Worm (Caenorhabditis elegans) whole organism, mixed stage, embryonic: Measurements from ENCODE around the gene cst-1.
"Not testable (repeated sequence)": the region's sequence is repeated elsewhere in the genome, so short reads cannot be mapped to it uniquely, and the experiment has no call there.

Source experiments
- M03D4.4 ChIP-seq: sonication (generic microtip); optimal IDR thresholded peaks from 2 replicates; lab custom pipeline; 2017; ENCODE audit warnings: mild to moderate bottlenecking, missing genetic modification characterization, missing compliant biosample characterization
- bed-3 ChIP-seq: fragments of 200-800 bp; sonication (Bioruptor generic); optimal IDR thresholded peaks from 3 replicates; lab custom pipeline; 2018; ENCODE audit warnings: mild to moderate bottlenecking, missing genetic modification characterization, moderate library complexity, missing compliant biosample characterization
- blmp-1 ChIP-seq: fragments of 150-350 bp; optimal IDR thresholded peaks from 2 replicates; lab custom pipeline; 2014; ENCODE audit warnings: missing biosample characterization, missing genetic modification characterization
- ceh-39 ChIP-seq: fragments of 150-350 bp; optimal IDR thresholded peaks from 2 replicates; lab custom pipeline; 2014; ENCODE audit warnings: missing biosample characterization, missing genetic modification characterization
- ceh-43 ChIP-seq: fragments of 200-800 bp; sonication (Bioruptor generic); optimal IDR thresholded peaks from 2 replicates; lab custom pipeline; 2018; ENCODE audit warnings: mild to moderate bottlenecking, missing genetic modification characterization, moderate library complexity, missing compliant biosample characterization
- ceh-83 ChIP-seq: fragments of 200-800 bp; sonication (Bioruptor generic); optimal IDR thresholded peaks from 2 replicates; lab custom pipeline; 2018; ENCODE audit warnings: mild to moderate bottlenecking, missing genetic modification characterization, missing compliant biosample characterization
- ces-1 ChIP-seq: fragments of 150-350 bp; optimal IDR thresholded peaks from 2 replicates; lab custom pipeline; 2014; ENCODE audit warnings: missing biosample characterization, missing genetic modification reagents, missing genetic modification characterization
- cnd-1 ChIP-seq: fragments of 200-800 bp; sonication (Bioruptor generic); optimal IDR thresholded peaks from 2 replicates; lab custom pipeline; 2018; ENCODE audit warnings: mild to moderate bottlenecking, missing genetic modification characterization, missing compliant biosample characterization
- drap-1 ChIP-seq: fragments of 200-800 bp; sonication (Bioruptor generic); optimal IDR thresholded peaks from 3 replicates; lab custom pipeline; 2018; ENCODE audit warnings: mild to moderate bottlenecking, missing genetic modification characterization, missing compliant biosample characterization
- elt-1 ChIP-seq: sonication (generic microtip); optimal IDR thresholded peaks from 2 replicates; lab custom pipeline; 2017; ENCODE audit warnings: missing genetic modification characterization, mild to moderate bottlenecking, missing compliant biosample characterization, antibody characterized with exemption, moderate library complexity, borderline replicate concordance; ENCODE audit not compliant: insufficient read depth
- elt-3 ChIP-seq: fragments of 150-350 bp; optimal IDR thresholded peaks from 2 replicates; lab custom pipeline; 2014; ENCODE audit warnings: missing biosample characterization, missing genetic modification characterization
- flh-1 ChIP-seq: fragments of 200-800 bp; sonication (Bioruptor generic); optimal IDR thresholded peaks from 2 replicates; lab custom pipeline; 2018; ENCODE audit warnings: mild to moderate bottlenecking, missing genetic modification characterization, moderate library complexity, missing compliant biosample characterization
- ham-2 ChIP-seq: fragments of 200-800 bp; sonication (Bioruptor generic); optimal IDR thresholded peaks from 2 replicates; lab custom pipeline; 2018; ENCODE audit warnings: mild to moderate bottlenecking, missing genetic modification characterization, missing compliant biosample characterization
- hlh-1 ChIP-seq: fragments of 150-350 bp; optimal IDR thresholded peaks from 2 replicates; lab custom pipeline; 2014; ENCODE audit warnings: missing biosample characterization, missing genetic modification reagents, missing genetic modification characterization
- lin-13 ChIP-seq: fragments of 150-350 bp; optimal IDR thresholded peaks from 2 replicates; lab custom pipeline; 2014; ENCODE audit warnings: missing biosample characterization, missing genetic modification characterization
- lin-32 ChIP-seq: fragments of 200-800 bp; sonication (Bioruptor generic); optimal IDR thresholded peaks from 2 replicates; lab custom pipeline; 2018; ENCODE audit warnings: mild to moderate bottlenecking, missing genetic modification characterization, missing compliant biosample characterization
- lsy-2 ChIP-seq: fragments of 150-350 bp; optimal IDR thresholded peaks from 2 replicates; lab custom pipeline; 2014; ENCODE audit warnings: missing biosample characterization, missing genetic modification characterization
- mab-5 ChIP-seq: fragments of 150-350 bp; optimal IDR thresholded peaks from 2 replicates; lab custom pipeline; 2014; ENCODE audit warnings: missing biosample characterization, missing genetic modification characterization
- mep-1 ChIP-seq: fragments of 150-350 bp; optimal IDR thresholded peaks from 2 replicates; lab custom pipeline; 2017; ENCODE audit warnings: missing biosample characterization, missing genetic modification reagents, missing genetic modification characterization, inconsistent platforms
- mls-2 ChIP-seq: sonication (generic microtip); optimal IDR thresholded peaks from 2 replicates; lab custom pipeline; 2016; ENCODE audit warnings: mild to moderate bottlenecking, missing genetic modification characterization, moderate library complexity, missing compliant biosample characterization
- nhr-12 ChIP-seq: fragments of 150-350 bp; optimal IDR thresholded peaks from 2 replicates; lab custom pipeline; 2014; ENCODE audit warnings: missing biosample characterization, missing genetic modification characterization
- nhr-2 ChIP-seq: fragments of 150-350 bp; optimal IDR thresholded peaks from 2 replicates; lab custom pipeline; 2014; ENCODE audit warnings: missing biosample characterization, missing genetic modification characterization
- nhr-237 ChIP-seq: fragments of 150-350 bp; optimal IDR thresholded peaks from 2 replicates; lab custom pipeline; 2014; ENCODE audit warnings: missing biosample characterization, missing genetic modification characterization
- nhr-28 ChIP-seq: fragments of 150-350 bp; optimal IDR thresholded peaks from 2 replicates; lab custom pipeline; 2014; ENCODE audit warnings: missing biosample characterization, missing genetic modification characterization
- nhr-76 ChIP-seq: sonication (generic microtip); optimal IDR thresholded peaks from 2 replicates; lab custom pipeline; 2017; ENCODE audit warnings: missing biosample characterization, missing genetic modification characterization
- pha-4 ChIP-seq: fragments of 150-350 bp; optimal IDR thresholded peaks from 2 replicates; lab custom pipeline; 2018; ENCODE audit warnings: missing biosample characterization, missing genetic modification reagents, missing genetic modification characterization
- sem-2 ChIP-seq: fragments of 200-800 bp; sonication (Bioruptor generic); optimal IDR thresholded peaks from 2 replicates; lab custom pipeline; 2018; ENCODE audit warnings: mild to moderate bottlenecking, missing genetic modification characterization, missing compliant biosample characterization
- snpc-4 ChIP-seq: fragments of 150-350 bp; optimal IDR thresholded peaks from 2 replicates; lab custom pipeline; 2014; ENCODE audit warnings: missing biosample characterization, missing genetic modification characterization
- sptf-1 ChIP-seq: sonication (generic microtip); optimal IDR thresholded peaks from 2 replicates; lab custom pipeline; 2017; ENCODE audit warnings: mild to moderate bottlenecking, missing genetic modification characterization, moderate library complexity, missing compliant biosample characterization
- tbx-8 ChIP-seq: fragments of 200-800 bp; sonication (Bioruptor generic); optimal IDR thresholded peaks from 2 replicates; lab custom pipeline; 2018; ENCODE audit warnings: mild to moderate bottlenecking, missing genetic modification characterization, moderate library complexity, missing compliant biosample characterization
- unc-120 ChIP-seq: sonication (generic microtip); optimal IDR thresholded peaks from 2 replicates; lab custom pipeline; 2017; ENCODE audit warnings: missing genetic modification characterization, missing compliant biosample characterization; ENCODE audit not compliant: poor library complexity, severe bottlenecking
- unc-39 ChIP-seq: fragments of 150-350 bp; optimal IDR thresholded peaks from 2 replicates; lab custom pipeline; 2014; ENCODE audit warnings: missing biosample characterization, missing genetic modification characterization
- ztf-11 ChIP-seq: fragments of 150-350 bp; optimal IDR thresholded peaks from 2 replicates; lab custom pipeline; 2014; ENCODE audit warnings: missing biosample characterization, missing genetic modification characterization

cst-1 gene

DNA sequence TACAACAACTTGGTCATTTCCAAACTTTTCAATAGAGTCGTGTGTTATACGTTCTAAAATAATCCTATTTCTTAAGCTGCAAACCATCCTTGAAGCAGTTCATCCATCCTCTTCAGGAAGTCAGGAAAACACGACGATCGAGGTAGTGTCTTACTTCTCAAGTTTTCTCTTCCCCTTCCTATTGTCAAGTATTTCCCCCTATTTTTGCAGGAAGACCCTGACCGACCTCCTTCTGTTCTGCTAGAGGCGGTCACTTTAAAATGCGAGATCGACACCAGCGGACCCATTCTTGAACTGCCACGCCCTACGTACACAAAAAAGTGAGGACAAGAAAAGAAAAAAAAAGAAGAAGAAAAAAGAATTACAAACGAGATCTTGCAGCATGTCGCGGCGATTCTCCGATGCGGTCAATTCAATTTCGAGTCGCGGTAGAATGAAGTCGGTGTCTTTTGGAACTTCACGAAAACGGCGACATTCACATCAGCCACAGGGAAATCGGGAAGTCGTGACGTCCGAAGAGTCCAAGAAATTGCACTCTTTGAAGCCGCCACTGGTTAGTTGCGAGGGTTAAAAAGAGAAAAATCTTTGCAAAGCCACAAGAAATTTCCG, 16.5 kb upstream of the cst-1 start:
- TF ChIP-seq mab-5 (no peak), ces-1 (GFP tag; lab: Kevin White, UChicago) (peak; percentile 41), mls-2 (no peak), unc-120 (tag; lab: Kevin White, UChicago) (no peak), ceh-83 (GFP tag; lab: Kevin White, UChicago) (no peak), sem-2 (GFP tag; lab: Kevin White, UChicago) (no peak), unc-39 (tag; lab: Kevin White, UChicago) (no peak)

- TF ChIP-seq snpc-4 (tag; lab: Kevin White, UChicago) (no peak), blmp-1 (no peak), ces-1 (GFP tag; lab: Kevin White, UChicago) (no peak), drap-1 (GFP tag; lab: Kevin White, UChicago) (no peak), elt-3 (tag; lab: Kevin White, UChicago) (no peak), ceh-83 (GFP tag; lab: Kevin White, UChicago) (no peak), nhr-2 (tag; lab: Kevin White, UChicago) (no peak), ztf-11 (tag; lab: Kevin White, UChicago) (no peak), nhr-12 (tag; lab: Kevin White, UChicago) (no peak), pha-4 (tag; lab: Kevin White, UChicago) (no peak), mab-5 (no peak), M03D4.4 (tag; lab: Kevin White, UChicago) (no peak), flh-1 (GFP tag; lab: Kevin White, UChicago) (no peak)
- TF ChIP-seq, all 35 proteins: peak for 0
Measured at ce11 chrX:4328816-4329215, 10.6 kb upstream of the cst-1 start, which contains the start of gene C24A8.5. C24A8.5 (minus strand) TSS chrX:4328916.

ce11 chrX:4332305-4332704, 7.1 kb upstream of the cst-1 start, which contains the start of gene C24A8.6:
C24A8.6 (minus strand) TSS chrX:4332405.
- not testable (repeated sequence) for TF ChIP-seq ces-1 (GFP tag; lab: Kevin White, UChicago); ham-2 (GFP tag; lab: Kevin White, UChicago); unc-39 (tag; lab: Kevin White, UChicago)

DNA sequence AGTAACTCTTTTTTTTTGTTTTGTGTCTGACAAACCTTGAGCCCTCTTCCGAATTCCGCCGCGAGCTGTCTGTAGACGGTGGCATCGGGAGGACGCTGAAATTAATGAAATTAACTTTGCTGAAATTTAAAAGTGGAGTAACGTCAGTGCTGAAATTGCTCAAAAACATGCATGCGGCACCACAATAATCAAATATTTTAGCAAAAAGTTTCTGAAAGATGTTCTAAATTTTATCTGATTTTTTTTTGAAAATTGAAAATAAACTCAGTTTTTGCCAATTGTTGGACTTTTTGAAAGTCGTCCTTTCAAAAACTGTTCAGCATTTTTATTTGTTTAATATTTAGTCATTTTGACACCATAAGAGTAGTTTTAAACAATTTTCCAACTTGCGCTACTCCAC, 3.5 kb upstream of the cst-1 start, which contains the start of gene cst-2:
TSS of gene cst-2 (minus strand) at position 101 of the 400 bp plus-strand sequence.
- TF ChIP-seq snpc-4 (tag; lab: Kevin White, UChicago); sem-2 (GFP tag; lab: Kevin White, UChicago); nhr-2 (tag; lab: Kevin White, UChicago): not testable (repeated sequence)

ce11 chrX:4342730-4343129, 3.3 kb downstream of the cst-1 start:
- TF ChIP-seq tbx-8 (GFP tag; lab: Kevin White, UChicago) (no peak), mep-1 (tag; lab: Kevin White, UChicago) (no peak), mab-5 (no peak), M03D4.4 (tag; lab: Kevin White, UChicago) (no peak)

DNA sequence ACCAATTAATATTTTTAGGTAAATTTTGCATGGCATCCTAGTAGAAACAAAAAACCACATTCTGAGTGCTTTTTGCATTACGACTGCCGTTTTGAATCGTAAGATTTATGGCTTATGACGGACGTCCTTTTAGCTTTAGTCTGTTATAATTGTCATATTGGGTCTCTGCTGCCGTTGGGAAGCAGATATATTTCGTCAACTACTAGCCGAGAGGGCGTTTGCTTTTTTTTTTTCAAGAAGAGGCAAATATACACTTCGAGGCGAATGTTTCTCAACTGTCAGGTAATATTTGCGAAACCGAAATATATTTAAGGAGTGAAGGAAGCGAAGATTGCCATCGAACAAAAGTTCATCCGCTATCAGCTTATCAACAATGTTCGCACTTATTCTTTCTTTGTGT, 4.5 kb downstream of the cst-1 start, which contains the start of gene F14H12.3:
TSS of gene F14H12.3 (plus strand) at position 301 of the 400 bp plus-strand sequence.
- no peak for TF ChIP-seq cnd-1 (tag; lab: Kevin White, UChicago)
- no peak for TF ChIP-seq hlh-1 (tag; lab: Kevin White, UChicago)
- no peak for TF ChIP-seq elt-3 (tag; lab: Kevin White, UChicago)
- no peak for TF ChIP-seq nhr-76 (tag; lab: Kevin White, UChicago)
- no peak for TF ChIP-seq unc-120 (tag; lab: Kevin White, UChicago)
- no peak for TF ChIP-seq blmp-1
- no peak for TF ChIP-seq ces-1 (GFP tag; lab: Kevin White, UChicago)
- no peak for TF ChIP-seq ham-2 (GFP tag; lab: Kevin White, UChicago)
- TF ChIP-seq mls-2, result no peak
- no peak for TF ChIP-seq lsy-2 (tag; lab: Kevin White, UChicago)
- TF ChIP-seq nhr-28 (tag; lab: Kevin White, UChicago), result no peak
- no peak for TF ChIP-seq nhr-12 (tag; lab: Kevin White, UChicago)
- TF ChIP-seq sem-2 (GFP tag; lab: Kevin White, UChicago), result no peak
- TF ChIP-seq, all 35 proteins: peak for 0

DNA sequence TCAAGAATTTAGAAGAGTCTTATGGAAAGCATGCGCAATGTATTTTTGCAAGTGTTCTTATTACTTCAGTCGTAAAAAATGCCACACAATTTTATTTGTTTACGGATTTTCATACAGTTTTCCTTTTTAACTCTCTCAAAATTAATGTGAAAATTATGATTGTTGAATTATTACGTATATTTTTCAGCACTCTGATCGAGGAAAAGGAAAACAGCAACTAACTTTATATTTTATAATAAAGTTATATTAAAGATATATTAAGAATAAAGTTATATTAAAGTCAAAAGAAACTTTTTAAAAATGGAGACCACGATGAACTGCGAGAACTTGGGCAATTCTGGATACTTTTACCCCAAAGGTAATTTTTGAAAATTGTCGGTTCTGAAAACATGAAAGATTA, 10.8 kb downstream of the cst-1 start, which contains the start of gene F14H12.2:
TSS of gene F14H12.2 (plus strand) at position 301 of the 400 bp plus-strand sequence.
- no peak for TF ChIP-seq sem-2 (GFP tag; lab: Kevin White, UChicago)
- TF ChIP-seq flh-1 (GFP tag; lab: Kevin White, UChicago), result no peak
- no peak for TF ChIP-seq lin-32 (GFP tag; lab: Kevin White, UChicago)
- no peak for TF ChIP-seq elt-1 (tag; lab: Kevin White, UChicago)
- TF ChIP-seq sptf-1 (tag; lab: Kevin White, UChicago), result no peak
- no peak for TF ChIP-seq ceh-39 (tag; lab: Kevin White, UChicago)
- no peak for TF ChIP-seq bed-3 (GFP tag; lab: Kevin White, UChicago)
- no peak for TF ChIP-seq lsy-2 (tag; lab: Kevin White, UChicago)
- no peak for TF ChIP-seq lin-13
- TF ChIP-seq tbx-8 (GFP tag; lab: Kevin White, UChicago), result no peak
- TF ChIP-seq hlh-1 (tag; lab: Kevin White, UChicago), result no peak
- TF ChIP-seq drap-1 (GFP tag; lab: Kevin White, UChicago), result no peak
- no peak for TF ChIP-seq ceh-43 (GFP tag; lab: Kevin White, UChicago)
- TF ChIP-seq pha-4 (tag; lab: Kevin White, UChicago), result no peak
- TF ChIP-seq nhr-237 (tag; lab: Kevin White, UChicago), result no peak
- no peak for TF ChIP-seq ces-1 (GFP tag; lab: Kevin White, UChicago)
- no peak for TF ChIP-seq M03D4.4 (tag; lab: Kevin White, UChicago)
- no peak for TF ChIP-seq ham-2 (GFP tag; lab: Kevin White, UChicago)
- no peak for TF ChIP-seq nhr-12 (tag; lab: Kevin White, UChicago)
- TF ChIP-seq, all 35 proteins: peak for 0
